Worm (Caenorhabditis elegans): ENCODE results near the gene C06C3.7.

- TF ChIP-seq ets-7 (tag; optimal IDR thresholded peaks at IDR 0.05) (no peak), ama-1 (optimal IDR thresholded peaks at IDR 0.05) (no peak), F13C5.2 (tag; optimal IDR thresholded peaks at IDR 0.05) (no peak), hnd-1 (tag; optimal IDR thresholded peaks at IDR 0.05) (no peak), flt-1 (GFP tag; IDR thresholded peaks at IDR 0.05) (no peak), pes-1 (GFP tag; IDR thresholded peaks at IDR 0.05) (no peak), hmbx-1 (tag; optimal IDR thresholded peaks at IDR 0.05) (no peak), sea-1 (GFP tag; conservative IDR thresholded peaks at IDR 0.05) (no peak), scrt-1 (GFP tag; IDR thresholded peaks at IDR 0.05) (no peak), B0310.2 (tag; optimal IDR thresholded peaks at IDR 0.05) (no peak), ceh-13 (GFP tag; optimal IDR thresholded peaks at IDR 0.05) (no peak), tra-4 (tag; optimal IDR thresholded peaks at IDR 0.05) (no peak), aly-1 (tag; optimal IDR thresholded peaks at IDR 0.05) (no peak), tbx-11 (GFP tag; IDR thresholded peaks at IDR 0.05) (no peak)
Observed at ce11 chrII:9397496-9397895, 12.2 kb downstream of the C06C3.7 start, which contains the start of gene Y51B9A.9.
